Worm (Caenorhabditis elegans) whole organism, late embryonic: ENCODE measurements around the gene Y32H12A.1.

Source experiments
- C08G9.2 ChIP-seq: sonication (generic microtip); optimal IDR thresholded peaks from 2 replicates; lab custom pipeline; 2016; ENCODE audit warnings: mild to moderate bottlenecking, missing genetic modification characterization, moderate library complexity, missing compliant biosample characterization
- C38D4.7 ChIP-seq: fragments of 200-800 bp; sonication (Bioruptor generic); optimal IDR thresholded peaks from 2 replicates; lab custom pipeline; 2018; ENCODE audit warnings: mild to moderate bottlenecking, missing genetic modification characterization, moderate library complexity, missing compliant biosample characterization
- K02D7.2 ChIP-seq: sonication (generic microtip); optimal IDR thresholded peaks from 2 replicates; lab custom pipeline; 2017; ENCODE audit warnings: mild to moderate bottlenecking, missing genetic modification characterization, missing compliant biosample characterization
- K09A11.1 ChIP-seq: sonication (generic microtip); optimal IDR thresholded peaks from 2 replicates; lab custom pipeline; 2017; ENCODE audit warnings: antibody characterized with exemption, mild to moderate bottlenecking, missing genetic modification characterization, missing compliant biosample characterization; ENCODE audit not compliant: insufficient read depth
- ahr-1 ChIP-seq: sonication (generic microtip); optimal IDR thresholded peaks from 2 replicates; lab custom pipeline; 2016; ENCODE audit warnings: missing genetic modification characterization, missing compliant biosample characterization
- ceh-14 ChIP-seq: sonication (generic microtip); optimal IDR thresholded peaks from 2 replicates; lab custom pipeline; 2016; ENCODE audit warnings: missing genotype, missing genetic modification characterization, missing compliant biosample characterization
- ceh-18 ChIP-seq: sonication (generic microtip); optimal IDR thresholded peaks from 2 replicates; lab custom pipeline; 2016; ENCODE audit warnings: missing genetic modification characterization, missing compliant biosample characterization
- ceh-2 ChIP-seq: sonication (generic microtip); optimal IDR thresholded peaks from 2 replicates; lab custom pipeline; 2016; ENCODE audit warnings: missing genotype, missing genetic modification characterization, missing compliant biosample characterization
- ceh-22 ChIP-seq: sonication (generic microtip); optimal IDR thresholded peaks from 2 replicates; lab custom pipeline; 2017; ENCODE audit warnings: missing biosample characterization, missing genetic modification characterization
- ceh-24 ChIP-seq: sonication (generic microtip); optimal IDR thresholded peaks from 2 replicates; lab custom pipeline; 2016; ENCODE audit warnings: mild to moderate bottlenecking, missing genetic modification characterization, missing compliant biosample characterization
- ceh-30 ChIP-seq: fragments of 150-350 bp; optimal IDR thresholded peaks from 2 replicates; lab custom pipeline; 2014; ENCODE audit warnings: missing biosample characterization, missing genetic modification characterization
- ceh-34 ChIP-seq: sonication (generic microtip); optimal IDR thresholded peaks from 2 replicates; lab custom pipeline; 2016; ENCODE audit warnings: mild to moderate bottlenecking, missing genetic modification characterization, missing compliant biosample characterization
- ceh-45 ChIP-seq: fragments of 200-800 bp; sonication (Bioruptor generic); IDR thresholded peaks from 2 replicates; pipeline ENCODE4 v1.3.6; 2022; ENCODE audit warnings: missing genetic modification reagents, missing genetic modification characterization, missing compliant biosample characterization
- ceh-48 ChIP-seq: sonication (generic microtip); optimal IDR thresholded peaks from 2 replicates; lab custom pipeline; 2016; ENCODE audit warnings: missing genetic modification characterization, inconsistent platforms, missing compliant biosample characterization
- ceh-9 ChIP-seq: sonication (generic microtip); optimal IDR thresholded peaks from 2 replicates; lab custom pipeline; 2016; ENCODE audit warnings: mild to moderate bottlenecking, missing genetic modification characterization, inconsistent platforms, missing compliant biosample characterization
- che-1 ChIP-seq: sonication (generic microtip); optimal IDR thresholded peaks from 2 replicates; lab custom pipeline; 2016; ENCODE audit warnings: mild to moderate bottlenecking, missing genetic modification characterization, missing compliant biosample characterization
- dmd-4 ChIP-seq: sonication (generic microtip); optimal IDR thresholded peaks from 2 replicates; lab custom pipeline; 2016; ENCODE audit warnings: borderline replicate concordance, missing genetic modification characterization, missing compliant biosample characterization
- dve-1 ChIP-seq: sonication (generic microtip); optimal IDR thresholded peaks from 2 replicates; lab custom pipeline; 2017; ENCODE audit warnings: antibody characterized with exemption, mild to moderate bottlenecking, missing genetic modification characterization, missing compliant biosample characterization
- eyg-1 ChIP-seq: sonication (generic microtip); optimal IDR thresholded peaks from 2 replicates; lab custom pipeline; 2016; ENCODE audit warnings: missing genotype, missing genetic modification characterization, missing compliant biosample characterization
- fax-1 ChIP-seq: sonication (generic microtip); optimal IDR thresholded peaks from 2 replicates; lab custom pipeline; 2016; ENCODE audit warnings: missing genotype, missing genetic modification characterization, missing compliant biosample characterization
- fkh-10 ChIP-seq: fragments of 150-350 bp; optimal IDR thresholded peaks from 2 replicates; lab custom pipeline; 2014; ENCODE audit warnings: missing biosample characterization, missing genetic modification reagents, missing genetic modification characterization
- fkh-6 ChIP-seq: sonication (generic microtip); optimal IDR thresholded peaks from 2 replicates; lab custom pipeline; 2016; ENCODE audit warnings: missing genetic modification characterization, missing compliant biosample characterization
- hlh-13 ChIP-seq: fragments of 200-800 bp; sonication (Bioruptor generic); optimal IDR thresholded peaks from 2 replicates; lab custom pipeline; 2018; ENCODE audit warnings: mild to moderate bottlenecking, missing genetic modification characterization, missing compliant biosample characterization
- hlh-15 ChIP-seq: sonication (generic microtip); optimal IDR thresholded peaks from 2 replicates; lab custom pipeline; 2016; ENCODE audit warnings: missing genetic modification characterization, missing compliant biosample characterization
- hlh-30 ChIP-seq: sonication (generic microtip); optimal IDR thresholded peaks from 2 replicates; lab custom pipeline; 2017; ENCODE audit warnings: antibody characterized with exemption, missing genetic modification characterization, missing compliant biosample characterization; ENCODE audit not compliant: insufficient read depth
- hlh-6 ChIP-seq: sonication (generic microtip); optimal IDR thresholded peaks from 2 replicates; lab custom pipeline; 2016; ENCODE audit warnings: missing genotype, missing genetic modification characterization, missing compliant biosample characterization
- hlh-8 ChIP-seq: sonication (generic microtip); optimal IDR thresholded peaks from 2 replicates; lab custom pipeline; 2016; ENCODE audit warnings: missing genotype, missing genetic modification characterization, missing compliant biosample characterization
- lin-11 ChIP-seq: fragments of 200-800 bp; sonication (Bioruptor generic); optimal IDR thresholded peaks from 2 replicates; lab custom pipeline; 2018; ENCODE audit warnings: mild to moderate bottlenecking, missing genetic modification characterization, missing compliant biosample characterization
- madf-2 ChIP-seq: sonication (generic microtip); optimal IDR thresholded peaks from 2 replicates; lab custom pipeline; 2017; ENCODE audit warnings: missing genetic modification characterization, missing compliant biosample characterization
- mec-3 ChIP-seq: sonication (generic microtip); optimal IDR thresholded peaks from 2 replicates; lab custom pipeline; 2016; ENCODE audit warnings: borderline replicate concordance, missing genetic modification characterization, missing compliant biosample characterization
- nfya-1 ChIP-seq: sonication (generic microtip); optimal IDR thresholded peaks from 2 replicates; lab custom pipeline; 2017; ENCODE audit warnings: missing genetic modification characterization, mild to moderate bottlenecking, missing compliant biosample characterization, antibody characterized with exemption, moderate library complexity
- nhr-232 ChIP-seq: sonication (generic microtip); optimal IDR thresholded peaks from 2 replicates; lab custom pipeline; 2016; ENCODE audit warnings: missing genetic modification characterization, missing compliant biosample characterization
- npax-4 ChIP-seq: sonication (generic microtip); optimal IDR thresholded peaks from 2 replicates; lab custom pipeline; 2016; ENCODE audit warnings: missing genetic modification characterization, missing compliant biosample characterization
- odd-2 ChIP-seq: sonication (generic microtip); optimal IDR thresholded peaks from 2 replicates; lab custom pipeline; 2017; ENCODE audit warnings: antibody characterized with exemption, mild to moderate bottlenecking, missing genetic modification characterization, missing compliant biosample characterization
- pag-3 ChIP-seq: sonication (generic microtip); optimal IDR thresholded peaks from 2 replicates; lab custom pipeline; 2016; ENCODE audit warnings: missing compliant biosample characterization, missing genetic modification characterization, borderline replicate concordance
- pha-2 ChIP-seq: sonication (generic microtip); optimal IDR thresholded peaks from 2 replicates; lab custom pipeline; 2017; ENCODE audit warnings: mild to moderate bottlenecking, missing genetic modification characterization, missing compliant biosample characterization
- pha-4 ChIP-seq: fragments of 150-350 bp; optimal IDR thresholded peaks from 2 replicates; lab custom pipeline; 2018; ENCODE audit warnings: missing biosample characterization, missing genetic modification reagents, missing genetic modification characterization
- pqm-1 ChIP-seq: sonication (generic microtip); optimal IDR thresholded peaks from 2 replicates; lab custom pipeline; 2016; ENCODE audit warnings: missing genetic modification characterization, missing compliant biosample characterization
- ref-2 ChIP-seq: sonication (generic microtip); optimal IDR thresholded peaks from 2 replicates; lab custom pipeline; 2016; ENCODE audit warnings: missing genetic modification characterization, missing compliant biosample characterization
- rnt-1 ChIP-seq: sonication (generic microtip); optimal IDR thresholded peaks from 2 replicates; lab custom pipeline; 2016; ENCODE audit warnings: missing genetic modification characterization, missing compliant biosample characterization
- sdc-2 ChIP-seq: sonication (generic microtip); optimal IDR thresholded peaks from 2 replicates; lab custom pipeline; 2016; ENCODE audit warnings: missing genotype, missing genetic modification characterization, missing compliant biosample characterization
- sox-4 ChIP-seq: sonication (generic microtip); optimal IDR thresholded peaks from 2 replicates; lab custom pipeline; 2017; ENCODE audit warnings: mild to moderate bottlenecking, missing genetic modification characterization, inconsistent platforms, missing compliant biosample characterization
- syd-9 ChIP-seq: sonication (generic microtip); optimal IDR thresholded peaks from 2 replicates; lab custom pipeline; 2016; ENCODE audit warnings: mild to moderate bottlenecking, missing genetic modification characterization, moderate library complexity, missing compliant biosample characterization
- tbx-2 ChIP-seq: sonication (generic microtip); optimal IDR thresholded peaks from 2 replicates; lab custom pipeline; 2016; ENCODE audit warnings: missing genetic modification characterization, missing compliant biosample characterization
- tbx-7 ChIP-seq: sonication (generic microtip); optimal IDR thresholded peaks from 2 replicates; lab custom pipeline; 2016; ENCODE audit warnings: missing genotype, missing genetic modification characterization, missing compliant biosample characterization
- ttx-3 ChIP-seq: sonication (generic microtip); optimal IDR thresholded peaks from 2 replicates; lab custom pipeline; 2016; ENCODE audit warnings: missing genetic modification reagents, missing genetic modification characterization, missing compliant biosample characterization
- unc-3 ChIP-seq, 2 experiments: fragments of 200-800 bp in 1 of 2; sonication (Bioruptor generic) in 1 of 2; sonication (generic microtip) in 1 of 2; conservative IDR thresholded peaks in 1 of 2; optimal IDR thresholded peaks in 1 of 2; 2 replicates each; pipeline versions ENCODE4 v1.3.6 to Lab custom; 2016 to 2022; ENCODE audit warnings: missing compliant biosample characterization in 2 of 2, missing genetic modification characterization in 2 of 2, missing genetic modification reagents in 1 of 2
- unc-86 ChIP-seq: sonication (generic microtip); optimal IDR thresholded peaks from 2 replicates; lab custom pipeline; 2016; ENCODE audit warnings: missing genetic modification characterization, missing compliant biosample characterization
- ztf-16 ChIP-seq: sonication (generic microtip); optimal IDR thresholded peaks from 2 replicates; lab custom pipeline; 2017; ENCODE audit warnings: missing genetic modification characterization, missing compliant biosample characterization

The Y32H12A.1 gene

DNA sequence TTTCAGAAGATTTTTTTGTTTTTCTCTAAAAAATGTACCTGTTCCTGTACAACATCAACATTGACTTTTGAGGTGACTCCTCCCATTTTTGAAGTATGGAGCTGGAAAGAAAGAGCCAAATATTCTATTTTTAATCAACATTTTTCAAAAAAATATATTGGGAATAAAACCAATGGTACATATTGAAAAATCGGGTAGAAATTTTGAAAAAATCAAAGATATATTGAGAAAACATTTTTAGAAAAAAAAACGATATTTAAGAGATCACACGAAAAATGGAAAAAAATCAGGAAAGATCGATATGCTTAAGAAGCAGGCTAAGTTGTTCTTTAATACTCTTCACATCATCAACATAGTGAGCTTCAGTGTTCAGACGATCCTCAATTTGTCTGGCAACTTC lies 16.0 kb upstream of the Y32H12A.1 start, which contains the start of gene glrx-21:
Gene glrx-21, minus strand, starts transcription at position 101 of the 400 bp plus-strand sequence.
- TF ChIP-seq pag-3 (tag; lab: Kevin White, UChicago) (no peak), nhr-232 (tag; lab: Kevin White, UChicago) (no peak)
- TF ChIP-seq, all 69 proteins: peak for 0

ce11 chrIII:5349250-5349649 lies 12.8 kb upstream of the Y32H12A.1 start, which contains the start of gene thoc-5:
thoc-5 (minus strand) TSS chrIII:5349401.
- no peak for TF ChIP-seq ceh-30 (tag; lab: Kevin White, UChicago)
- no peak for TF ChIP-seq npax-4
- no peak for TF ChIP-seq hlh-13 (GFP tag; lab: Kevin White, UChicago)
- TF ChIP-seq hlh-8: peak; percentile 83
- no peak for TF ChIP-seq ceh-48 (tag; lab: Kevin White, UChicago)
- TF ChIP-seq ref-2: peak; percentile 75
- TF ChIP-seq unc-3 (GFP tag; conservative IDR thresholded peaks at IDR 0.05; lab: Robert Waterston, UW): peak; percentile 37; the same call in 1 of the 2 replicates
- TF ChIP-seq unc-3 (tag; optimal IDR thresholded peaks at IDR 0.05; lab: Kevin White, UChicago): no peak
- no peak for TF ChIP-seq dve-1 (tag; lab: Kevin White, UChicago)
- no peak for TF ChIP-seq odd-2 (tag; lab: Kevin White, UChicago)
- TF ChIP-seq hlh-6 (tag; lab: Kevin White, UChicago): peak; percentile 34
- TF ChIP-seq ceh-9 (tag; lab: Kevin White, UChicago): no peak
- peak; percentile 34 for TF ChIP-seq hlh-15 (tag; lab: Kevin White, UChicago)
- TF ChIP-seq K02D7.2 (tag; lab: Kevin White, UChicago): no peak
- no peak for TF ChIP-seq eyg-1 (tag; lab: Kevin White, UChicago)
- TF ChIP-seq ahr-1 (tag; lab: Kevin White, UChicago): peak; percentile 10
- peak; percentile 92 for TF ChIP-seq tbx-2
- peak; percentile 40 for TF ChIP-seq ceh-34 (tag; lab: Kevin White, UChicago)
- no peak for TF ChIP-seq hlh-30 (tag; lab: Kevin White, UChicago)
- TF ChIP-seq sox-4: no peak
- TF ChIP-seq sdc-2 (tag; lab: Kevin White, UChicago): peak; percentile 53
- TF ChIP-seq syd-9 (tag; lab: Kevin White, UChicago): no peak
- no peak for TF ChIP-seq ceh-24
- TF ChIP-seq lin-11 (tag; lab: Kevin White, UChicago): no peak
- peak; percentile 92 for TF ChIP-seq tbx-7 (tag; lab: Kevin White, UChicago)
- peak; percentile 74 for TF ChIP-seq rnt-1
- peak; percentile 14 for TF ChIP-seq dmd-4
- no peak for TF ChIP-seq madf-2 (tag; lab: Kevin White, UChicago)
- TF ChIP-seq C08G9.2 (tag; lab: Kevin White, UChicago): peak; percentile 99
- no peak for TF ChIP-seq fkh-10 (GFP tag; lab: Kevin White, UChicago)
- TF ChIP-seq ceh-2 (tag; lab: Kevin White, UChicago): peak; percentile 97
- TF ChIP-seq fax-1 (tag; lab: Kevin White, UChicago): peak; percentile 70
- peak; percentile 31 for TF ChIP-seq ceh-14 (tag; lab: Kevin White, UChicago)
- peak; percentile 58 for TF ChIP-seq mec-3 (tag; lab: Kevin White, UChicago)
- TF ChIP-seq pag-3 (tag; lab: Kevin White, UChicago): no peak
- peak; percentile 10 for TF ChIP-seq ttx-3 (tag; lab: Kevin White, UChicago)
- no peak for TF ChIP-seq fkh-6 (tag; lab: Kevin White, UChicago)
- no peak for TF ChIP-seq K09A11.1 (tag; lab: Kevin White, UChicago)
- no peak for TF ChIP-seq nhr-232 (tag; lab: Kevin White, UChicago)
- TF ChIP-seq ceh-18 (tag; lab: Kevin White, UChicago): peak; percentile 10
- no peak for TF ChIP-seq ceh-45 (GFP tag; lab: Robert Waterston, UW)
- no peak for TF ChIP-seq ceh-22 (tag; lab: Kevin White, UChicago)
- TF ChIP-seq C38D4.7: no peak
- TF ChIP-seq che-1 (tag; lab: Kevin White, UChicago): no peak
- TF ChIP-seq unc-86 (tag; lab: Kevin White, UChicago): peak; percentile 11
- no peak for TF ChIP-seq nfya-1 (tag; lab: Kevin White, UChicago)
- TF ChIP-seq pqm-1: peak; percentile 24
- no peak for TF ChIP-seq ztf-16 (tag; lab: Kevin White, UChicago)
- no peak for TF ChIP-seq pha-2 (tag; lab: Kevin White, UChicago)
- TF ChIP-seq pha-4 (tag; lab: Kevin White, UChicago): no peak
